Fruit fly (Drosophila melanogaster): ENCODE results near the gene CG31735.

DNA sequence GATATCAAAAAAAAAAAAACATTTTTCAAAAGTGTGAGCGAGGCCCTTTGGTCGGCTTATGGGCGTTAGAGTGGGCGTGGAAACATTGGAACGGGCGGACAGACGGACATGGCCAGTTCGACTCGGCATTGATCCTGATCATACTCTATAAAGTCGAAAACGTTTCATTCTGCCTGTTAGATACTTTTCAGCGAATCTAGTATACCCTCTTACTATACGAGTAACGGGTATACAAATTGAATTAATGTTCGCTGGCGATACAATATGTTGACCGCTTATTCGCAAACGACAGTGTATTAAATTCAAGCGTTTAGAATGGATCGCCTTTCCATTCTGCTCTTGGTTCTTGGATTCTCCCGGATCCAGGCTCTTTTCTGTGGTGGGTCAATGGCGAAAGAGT lies 27.8 kb downstream of the CG31735 start, which contains the start of gene CG4793:
- TF ChIP-seq salr (GFP tag; optimal IDR thresholded peaks at IDR 0.05) (no peak), Blimp-1 (GFP tag; optimal IDR thresholded peaks at IDR 0.05) (no peak), Hr38 (GFP tag; optimal IDR thresholded peaks at IDR 0.05) (no peak), topi (GFP tag; optimal IDR thresholded peaks at IDR 0.05) (no peak)
